Fruit fly (Drosophila melanogaster): Measurements from ENCODE around the gene Alp13.

DNA sequence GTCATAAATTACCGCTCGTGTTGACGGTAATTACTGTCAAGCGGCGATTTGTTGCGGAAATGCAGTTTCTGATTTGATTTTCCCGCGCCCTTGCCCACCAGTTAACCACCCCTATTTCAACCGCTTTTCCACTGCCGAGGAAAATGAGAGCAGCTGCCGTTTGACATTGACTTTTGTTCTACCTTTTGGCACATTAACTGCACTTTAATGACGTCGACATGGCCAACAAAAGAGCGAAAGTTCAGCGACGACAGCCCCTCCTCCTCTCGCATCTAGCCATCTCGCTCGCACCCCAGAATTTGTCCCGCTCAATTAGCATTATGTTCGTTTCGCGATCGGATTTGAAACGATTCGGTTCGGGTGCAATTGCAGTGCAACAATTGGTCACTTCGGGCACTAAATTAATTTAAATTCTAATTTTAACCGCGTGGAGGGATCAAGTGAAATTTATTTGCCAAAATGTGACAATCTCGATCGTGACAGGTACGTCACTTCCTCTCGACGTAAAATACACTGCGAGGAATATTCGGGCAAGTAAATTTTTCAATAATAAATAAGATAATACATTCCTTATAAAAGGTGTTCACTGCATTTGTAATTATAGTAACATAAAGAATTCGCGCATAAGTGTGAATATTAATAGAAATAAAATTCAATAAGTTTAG lies 36.1 kb upstream of the Alp13 start:
- TF ChIP-seq CG8478 (optimal IDR thresholded peaks at IDR 0.05), result no peak
- TF ChIP-seq usp (GFP tag; optimal IDR thresholded peaks at IDR 0.05), result no peak

All from whole organism.